Worm (Caenorhabditis elegans): ENCODE results near the gene swt-4.

The swt-4 gene

DNA sequence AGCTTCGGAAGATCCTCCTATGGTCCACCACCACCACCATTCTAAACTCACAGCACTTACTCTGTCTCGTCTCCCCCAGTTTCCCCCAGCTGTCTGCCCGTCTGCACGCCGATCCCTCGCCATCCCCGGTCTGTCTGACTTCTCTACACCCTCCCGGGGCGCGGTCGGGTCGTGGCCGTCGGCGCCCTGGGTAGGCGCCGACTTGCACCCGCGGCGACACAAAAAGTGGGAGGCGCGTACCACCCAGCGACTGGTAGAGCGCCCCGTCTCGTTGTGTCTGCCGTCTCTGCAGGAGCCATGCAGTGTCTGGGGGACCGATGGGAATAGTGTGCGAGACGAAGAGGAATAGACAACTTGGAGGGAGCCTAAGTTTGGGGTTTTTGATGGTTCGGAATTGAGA, 5.1 kb upstream of the swt-4 start (continued):
- TF ChIP-seq lin-1 (GFP tag; IDR thresholded peaks at IDR 0.05) (peak; percentile 64; the same call in 1 of the 2 replicates), mep-1 (tag; optimal IDR thresholded peaks at IDR 0.05) (peak; percentile 94), php-3 (GFP tag; IDR thresholded peaks at IDR 0.05) (peak; percentile 72; the same call in 1 of the 2 replicates), mdt-29 (GFP tag; IDR thresholded peaks at IDR 0.05) (no peak), arid-1 (GFP tag; conservative IDR thresholded peaks at IDR 0.05) (peak; percentile 60; the same call in 1 of the 2 replicates), unc-62 (GFP tag; optimal IDR thresholded peaks at IDR 0.05 in 1 of 2) (peak in 1 of 2 experiments; percentile 97), unc-62 (tag; optimal IDR thresholded peaks at IDR 0.05) (no peak), lin-39 (tag; optimal IDR thresholded peaks at IDR 0.05) (no peak), cey-2 (tag; optimal IDR thresholded peaks at IDR 0.05; ENCODE audit: borderline replicate concordance, insufficient read depth) (no peak), ceh-44 (GFP tag; IDR thresholded peaks at IDR 0.05) (no peak), lir-3 (tag; optimal IDR thresholded peaks at IDR 0.05) (no peak), lin-15B (tag; optimal IDR thresholded peaks at IDR 0.05) (no peak), tag-97 (GFP tag; IDR thresholded peaks at IDR 0.05) (no peak), ceh-20 (GFP tag; IDR thresholded peaks at IDR 0.05) (peak; percentile 87), zip-11 (GFP tag; IDR thresholded peaks at IDR 0.05) (0 out of 2 replicates have a peak, but pooled peaks have one; percentile 51), nhr-10 (tag; optimal IDR thresholded peaks at IDR 0.05) (peak; percentile 86), T20F7.1 (GFP tag; optimal IDR thresholded peaks at IDR 0.05) (no peak)

DNA sequence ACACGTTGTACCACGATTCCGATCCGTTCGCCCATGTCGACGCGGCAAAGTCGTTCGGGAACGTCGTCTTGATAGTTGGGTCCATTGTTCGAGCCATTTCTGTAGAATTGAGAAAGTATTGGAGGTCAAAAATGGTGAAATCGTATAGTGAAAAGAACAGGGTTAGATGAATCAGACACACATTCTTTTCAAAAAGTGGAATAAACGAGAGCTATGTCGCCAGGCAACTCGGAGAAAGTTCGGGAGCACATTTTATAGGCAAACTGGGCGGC, 4.4 kb upstream of the swt-4 start, which contains the start of gene Y39A1A.9:
TSS of gene Y39A1A.9 (minus strand) at position 99 of the 272 bp plus-strand sequence.
- TF ChIP-seq aha-1 (tag) (peak; percentile 91), unc-62 (GFP tag; optimal IDR thresholded peaks at IDR 0.05 in 1 of 2) (peak in 1 of 2 experiments; percentile 46), unc-62 (tag; optimal IDR thresholded peaks at IDR 0.05) (no peak), egl-43 (GFP tag; IDR thresholded peaks at IDR 0.05) (no peak)

DNA sequence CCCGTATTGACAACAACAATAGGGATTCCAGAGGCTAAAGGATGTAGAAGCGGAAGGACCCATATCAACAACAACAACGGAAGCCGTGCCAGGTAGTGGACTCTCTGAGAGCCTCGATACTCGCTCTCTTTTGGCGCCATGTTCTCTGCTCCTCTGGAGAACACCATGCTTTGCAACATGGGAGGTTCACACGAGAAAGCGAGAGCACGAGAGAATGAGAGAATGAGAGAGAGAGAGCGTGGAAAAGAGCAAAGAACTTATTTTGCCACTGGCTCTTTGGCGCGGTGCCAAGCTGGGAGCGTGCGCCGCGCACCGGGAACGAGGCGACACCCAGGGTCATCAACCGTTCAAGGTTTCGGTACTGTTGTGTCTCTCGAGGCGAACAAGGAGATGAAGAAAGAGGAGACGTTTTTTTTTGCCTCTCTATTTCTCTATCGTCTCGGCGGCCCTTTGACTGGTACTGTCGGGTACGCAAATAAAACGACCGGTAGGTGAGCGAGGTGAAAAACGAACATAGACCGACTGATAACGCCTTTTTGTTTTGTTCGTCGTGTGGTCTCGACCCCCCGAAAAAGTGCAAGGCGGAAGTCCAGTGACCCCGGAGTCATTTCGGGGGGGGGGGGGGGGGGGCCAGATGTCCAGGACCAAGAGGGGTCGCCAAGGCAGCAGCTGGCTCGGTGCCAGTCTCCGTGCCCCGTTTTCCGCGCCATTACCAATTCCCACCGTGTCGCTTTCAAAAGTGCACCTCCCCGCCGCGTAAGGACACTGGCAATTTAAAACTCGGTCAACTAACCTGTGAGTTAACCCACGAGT, 3.9 kb upstream of the swt-4 start, which contains the start of gene Y39A1A.10:
TSS of gene Y39A1A.10 (plus strand) at position 139 of the 813 bp plus-strand sequence.
- no peak for TF ChIP-seq saeg-2 (GFP tag; IDR thresholded peaks at IDR 0.05)
- no peak for TF ChIP-seq ztf-7 (tag; optimal IDR thresholded peaks at IDR 0.05)
- TF ChIP-seq aha-1 (tag): peak; percentile 96
- TF ChIP-seq unc-39 (tag; optimal IDR thresholded peaks at IDR 0.05): no peak
- TF ChIP-seq lir-3 (tag; optimal IDR thresholded peaks at IDR 0.05): no peak
- no peak for TF ChIP-seq nhr-76 (tag; optimal IDR thresholded peaks at IDR 0.05)
- TF ChIP-seq dmd-8 (GFP tag; IDR thresholded peaks at IDR 0.05): no peak
- TF ChIP-seq nhr-42 (GFP tag; IDR thresholded peaks at IDR 0.05): no peak
- no peak for TF ChIP-seq Y48G9A.11 (GFP tag; IDR thresholded peaks at IDR 0.05)
- no peak for TF ChIP-seq fos-1 (tag; optimal IDR thresholded peaks at IDR 0.05)
- TF ChIP-seq mxl-2 (GFP tag; conservative IDR thresholded peaks at IDR 0.05): no peak
- no peak for TF ChIP-seq skn-1 (tag; optimal IDR thresholded peaks at IDR 0.05)
- no peak for TF ChIP-seq spr-3 (GFP tag; optimal IDR thresholded peaks at IDR 0.05)
- peak; percentile 1 for TF ChIP-seq nhr-6 (tag; optimal IDR thresholded peaks at IDR 0.05)
- no peak for TF ChIP-seq madf-5 (GFP tag; IDR thresholded peaks at IDR 0.05)
- no peak for TF ChIP-seq lim-7 (GFP tag; IDR thresholded peaks at IDR 0.05)
- TF ChIP-seq Y75B8A.6 (GFP tag; IDR thresholded peaks at IDR 0.05): no peak
- no peak for TF ChIP-seq pqm-1 (tag; optimal IDR thresholded peaks at IDR 0.05)
- TF ChIP-seq ZK337.2 (GFP tag; IDR thresholded peaks at IDR 0.05): no peak
- TF ChIP-seq vab-7 (GFP tag; IDR thresholded peaks at IDR 0.05): no peak
- TF ChIP-seq F44E2.7 (GFP tag; IDR thresholded peaks at IDR 0.05): no peak
- peak in 1 of 2 experiments; percentile 58 for TF ChIP-seq daf-16 (GFP tag; optimal IDR thresholded peaks at IDR 0.05)
- TF ChIP-seq daf-16 (tag; optimal IDR thresholded peaks at IDR 0.05): peak; percentile 51
- no peak for TF ChIP-seq mxl-3 (GFP tag; optimal IDR thresholded peaks at IDR 0.05)
- no peak for TF ChIP-seq zip-2 (tag; optimal IDR thresholded peaks at IDR 0.05)
- no peak for TF ChIP-seq cey-2 (tag; optimal IDR thresholded peaks at IDR 0.05; ENCODE audit: borderline replicate concordance, insufficient read depth)
- TF ChIP-seq ceh-82 (tag; optimal IDR thresholded peaks at IDR 0.05): no peak
- TF ChIP-seq mdl-1 (tag; optimal IDR thresholded peaks at IDR 0.05): peak; percentile 73 to 85
- no peak for TF ChIP-seq hif-1 (tag; optimal IDR thresholded peaks at IDR 0.05)
- no peak for TF ChIP-seq ceh-32 (tag; optimal IDR thresholded peaks at IDR 0.05; ENCODE audit: poor library complexity)
- no peak for TF ChIP-seq lin-29 (GFP tag; IDR thresholded peaks at IDR 0.05)
- TF ChIP-seq nhr-11 (tag; optimal IDR thresholded peaks at IDR 0.05): no peak

Data from whole organism, L4 larva.